Fruit fly (Drosophila melanogaster) whole organism, adult: ENCODE data around the gene CG5346.

Source experiments
- CG12768 ChIP-seq: fragments of 200-800 bp; sonication (Bioruptor generic); optimal IDR thresholded peaks from 2 replicates; lab custom pipeline; 2017; ENCODE audit warnings: missing biosample characterization, missing genetic modification characterization, mild to moderate bottlenecking, moderate library complexity, missing genetic modification reagents
- CG1620 ChIP-seq: fragments of 200-800 bp; sonication (Bioruptor generic); optimal IDR thresholded peaks from 2 replicates; lab custom pipeline; 2016; ENCODE audit warnings: missing biosample characterization, missing genetic modification characterization
- CG5204 ChIP-seq: fragments of 200-800 bp; sonication (Bioruptor generic); optimal IDR thresholded peaks from 2 replicates; lab custom pipeline; 2016; ENCODE audit warnings: missing biosample characterization, missing genetic modification characterization
- CG7101 ChIP-seq: fragments of 200-800 bp; sonication (Bioruptor generic); optimal IDR thresholded peaks from 2 replicates; lab custom pipeline; 2018; ENCODE audit warnings: missing biosample characterization, mild to moderate bottlenecking, missing genetic modification characterization, moderate library complexity
- Hr96 ChIP-seq: fragments of 200-800 bp; sonication (Bioruptor generic); optimal IDR thresholded peaks from 2 replicates; lab custom pipeline; 2016; ENCODE audit warnings: missing biosample characterization, missing genetic modification characterization
- kay ChIP-seq: fragments of 200-800 bp; sonication (Bioruptor generic); peaks from one replicate; lab custom pipeline; 2016; ENCODE audit warnings: missing biosample characterization, missing genetic modification characterization, borderline replicate concordance
- pad ChIP-seq: fragments of 200-800 bp; sonication (Bioruptor generic); optimal IDR thresholded peaks from 3 replicates; lab custom pipeline; 2017; ENCODE audit warnings: missing biosample characterization, missing genetic modification characterization, mild to moderate bottlenecking, moderate library complexity, missing genetic modification reagents

DNA sequence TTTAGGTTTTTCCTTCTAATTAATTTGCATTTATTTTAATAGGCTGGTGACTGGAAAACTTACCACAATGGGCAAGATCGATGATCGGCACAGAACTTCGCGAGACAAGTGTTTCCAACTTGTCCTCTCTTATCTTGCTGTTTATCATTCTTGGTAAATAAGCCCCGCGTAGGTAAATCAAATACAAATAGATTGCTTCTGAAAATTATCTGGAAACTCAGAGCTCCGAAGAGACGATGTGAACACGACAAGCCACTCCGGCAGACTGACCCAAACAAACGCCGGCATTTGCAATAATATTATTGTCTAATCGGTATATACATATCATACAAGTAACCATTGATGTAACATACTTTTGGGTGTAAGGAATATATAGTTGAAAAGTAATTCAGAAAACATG lies 1.8 kb upstream of the CG5346 start, which contains the start of gene CG33099:
- TF ChIP-seq CG7101 (tag; lab: Kevin White, UChicago) = peak; percentile 79
- TF ChIP-seq Hr96 = peak; percentile 28
- peak; percentile 66 for TF ChIP-seq kay (GFP tag; lab: Kevin White, UChicago)
- peak; percentile 73 for TF ChIP-seq CG12768 (GFP tag; lab: Kevin White, UChicago)
- TF ChIP-seq pad (GFP tag; lab: Kevin White, UChicago) = peak; percentile 47
- peak; percentile 46 for TF ChIP-seq CG5204 (GFP tag; lab: Kevin White, UChicago)
- peak; percentile 49 for TF ChIP-seq CG1620
